Fruit fly (Drosophila melanogaster) whole organism, prepupa: Measurements from ENCODE around the gene Ccz1.
A peak's percentile ranks its signal among the peaks of the same experiment; 100 is the strongest.

Experiments
- CG10631 ChIP-seq: fragments of 200-800 bp; sonication (Bioruptor generic); optimal IDR thresholded peaks from 2 replicates; lab custom pipeline; 2016; ENCODE audit warnings: missing biosample characterization, missing genetic modification characterization
- CG11294 ChIP-seq: fragments of 200-800 bp; sonication (Bioruptor generic); IDR thresholded peaks from 2 replicates; pipeline ENCODE4 v1.3.6; 2022; ENCODE audit warnings: missing biosample characterization, missing genetic modification characterization
- CG11762 ChIP-seq: fragments of 200-800 bp; sonication (Bioruptor generic); optimal IDR thresholded peaks from 3 replicates; lab custom pipeline; 2016; ENCODE audit warnings: missing biosample characterization, missing genetic modification characterization; ENCODE audit not compliant: insufficient read depth
- CG11902 ChIP-seq: fragments of 200-800 bp; sonication (Bioruptor generic); optimal IDR thresholded peaks from 3 replicates; lab custom pipeline; 2016; ENCODE audit warnings: missing biosample characterization, missing genetic modification characterization
- CG3032 ChIP-seq: fragments of 200-800 bp; optimal IDR thresholded peaks from 2 replicates; lab custom pipeline; 2019; ENCODE audit warnings: missing biosample characterization, mild to moderate bottlenecking, missing genetic modification characterization, moderate library complexity
- CG32006 ChIP-seq: fragments of 200-800 bp; sonication (Bioruptor generic); optimal IDR thresholded peaks from 3 replicates; lab custom pipeline; 2017; ENCODE audit warnings: missing biosample characterization, mild to moderate bottlenecking, missing genetic modification characterization
- CG34406 ChIP-seq: fragments of 200-800 bp; sonication (Bioruptor generic); optimal IDR thresholded peaks from 3 replicates; lab custom pipeline; 2016; ENCODE audit warnings: missing biosample characterization, missing genetic modification characterization
- CG3919 ChIP-seq: fragments of 200-800 bp; sonication (Bioruptor generic); optimal IDR thresholded peaks from 3 replicates; lab custom pipeline; 2016; ENCODE audit warnings: missing biosample characterization, missing genetic modification characterization
- CG4318 ChIP-seq: fragments of 200-800 bp; sonication (Bioruptor generic); optimal IDR thresholded peaks from 3 replicates; lab custom pipeline; 2017; ENCODE audit warnings: missing biosample characterization, mild to moderate bottlenecking, missing genetic modification characterization
- CG6163 ChIP-seq: fragments of 200-800 bp; sonication (Bioruptor generic); IDR thresholded peaks from 3 replicates; pipeline ENCODE4 v1.3.6; 2022; ENCODE audit warnings: missing biosample characterization, missing genetic modification characterization
- CG6276 ChIP-seq: fragments of 200-800 bp; sonication (Bioruptor generic); optimal IDR thresholded peaks from 2 replicates; lab custom pipeline; 2017; ENCODE audit warnings: missing biosample characterization, mild to moderate bottlenecking, missing genetic modification characterization
- CG6792 ChIP-seq: fragments of 200-800 bp; sonication (Bioruptor generic); optimal IDR thresholded peaks from 3 replicates; lab custom pipeline; 2016; ENCODE audit warnings: missing biosample characterization, missing genetic modification characterization
- CG6808 ChIP-seq: fragments of 200-800 bp; sonication (Bioruptor generic); optimal IDR thresholded peaks from 3 replicates; lab custom pipeline; 2017; ENCODE audit warnings: missing biosample characterization, missing genetic modification characterization, mild to moderate bottlenecking, moderate library complexity, missing genetic modification reagents
- CG6854 ChIP-seq: fragments of 200-800 bp; sonication (Bioruptor generic); optimal IDR thresholded peaks from 2 replicates; lab custom pipeline; 2017; ENCODE audit warnings: missing biosample characterization, mild to moderate bottlenecking, missing genetic modification characterization
- CG7368 ChIP-seq: fragments of 200-800 bp; sonication (Bioruptor generic); optimal IDR thresholded peaks from 3 replicates; lab custom pipeline; 2016; ENCODE audit warnings: missing biosample characterization, missing genetic modification characterization
- CG8319 ChIP-seq: fragments of 200-800 bp; sonication (Bioruptor generic); optimal IDR thresholded peaks from 3 replicates; lab custom pipeline; 2016; ENCODE audit warnings: missing biosample characterization, missing genetic modification characterization
- CG8632 ChIP-seq: fragments of 200-800 bp; sonication (Bioruptor generic); optimal IDR thresholded peaks from 3 replicates; lab custom pipeline; 2016; ENCODE audit warnings: missing biosample characterization, missing genetic modification characterization
- CG9139 ChIP-seq: fragments of 200-800 bp; sonication (Bioruptor generic); optimal IDR thresholded peaks from 3 replicates; lab custom pipeline; 2017; ENCODE audit warnings: missing biosample characterization, mild to moderate bottlenecking, missing genetic modification characterization
- Eip75B ChIP-seq: fragments of 200-800 bp; sonication (Bioruptor generic); optimal IDR thresholded peaks from 3 replicates; lab custom pipeline; 2016; ENCODE audit warnings: missing biosample characterization, missing genetic modification characterization
- Eip93F ChIP-seq: fragments of 200-800 bp; sonication (Bioruptor generic); optimal IDR thresholded peaks from 2 replicates; lab custom pipeline; 2016; ENCODE audit warnings: missing biosample characterization, mild to moderate bottlenecking, missing genetic modification characterization
- Ets96B ChIP-seq: fragments of 200-800 bp; optimal IDR thresholded peaks from 2 replicates; lab custom pipeline; 2019; ENCODE audit warnings: missing biosample characterization, mild to moderate bottlenecking, missing genetic modification characterization, moderate library complexity
- Gug ChIP-seq: fragments of 200-800 bp; sonication (Bioruptor generic); IDR thresholded peaks from 2 replicates; pipeline ENCODE4 v1.3.6; 2022; ENCODE audit warnings: missing biosample characterization, missing genetic modification characterization
- Hr39 ChIP-seq: fragments of 200-800 bp; sonication (Bioruptor generic); optimal IDR thresholded peaks from 2 replicates; lab custom pipeline; 2016; ENCODE audit warnings: missing biosample characterization, missing genetic modification characterization
- Met ChIP-seq: fragments of 200-800 bp; sonication (Bioruptor generic); optimal IDR thresholded peaks from 3 replicates; lab custom pipeline; 2016; ENCODE audit warnings: missing biosample characterization, missing genetic modification characterization
- Sox102F ChIP-seq: fragments of 200-800 bp; sonication (Bioruptor generic); optimal IDR thresholded peaks from 2 replicates; lab custom pipeline; 2016; ENCODE audit warnings: missing biosample characterization, mild to moderate bottlenecking, missing genetic modification characterization
- Sox14 ChIP-seq: fragments of 200-800 bp; sonication (Bioruptor generic); optimal IDR thresholded peaks from 3 replicates; lab custom pipeline; 2016; ENCODE audit warnings: missing biosample characterization, missing genetic modification characterization
- Sox15 ChIP-seq: fragments of 200-800 bp; sonication (Bioruptor generic); optimal IDR thresholded peaks from 3 replicates; lab custom pipeline; 2016; ENCODE audit warnings: missing biosample characterization, missing genetic modification characterization
- achi ChIP-seq: fragments of 200-800 bp; sonication (Bioruptor generic); optimal IDR thresholded peaks from 3 replicates; lab custom pipeline; 2016; ENCODE audit warnings: missing biosample characterization, missing genetic modification characterization
- cyc ChIP-seq: fragments of 200-800 bp; sonication (Bioruptor generic); optimal IDR thresholded peaks from 3 replicates; lab custom pipeline; 2016; ENCODE audit warnings: missing biosample characterization, missing genetic modification characterization
- dac ChIP-seq: fragments of 200-800 bp; sonication (Bioruptor generic); optimal IDR thresholded peaks from 2 replicates; lab custom pipeline; 2017; ENCODE audit warnings: missing biosample characterization, mild to moderate bottlenecking, missing genetic modification characterization
- dsx ChIP-seq: fragments of 200-800 bp; optimal IDR thresholded peaks from 3 replicates; lab custom pipeline; 2019; ENCODE audit warnings: missing biosample characterization, mild to moderate bottlenecking, missing genetic modification characterization, moderate library complexity; ENCODE audit not compliant: poor library complexity, severe bottlenecking
- eg ChIP-seq: fragments of 200-800 bp; sonication (Bioruptor generic); IDR thresholded peaks from 3 replicates; pipeline ENCODE4 v1.3.6; 2022; ENCODE audit warnings: missing biosample characterization, missing genetic modification characterization
- esn ChIP-seq: fragments of 200-800 bp; sonication (Bioruptor generic); optimal IDR thresholded peaks from 2 replicates; lab custom pipeline; 2016; ENCODE audit warnings: missing biosample characterization, mild to moderate bottlenecking, missing genetic modification characterization, moderate library complexity
- fd85E ChIP-seq: fragments of 200-800 bp; sonication (Bioruptor generic); optimal IDR thresholded peaks from 3 replicates; lab custom pipeline; 2016; ENCODE audit warnings: missing biosample characterization, missing genetic modification characterization
- lz ChIP-seq: fragments of 200-800 bp; sonication (Bioruptor generic); optimal IDR thresholded peaks from 3 replicates; lab custom pipeline; 2016; ENCODE audit warnings: missing biosample characterization, missing genetic modification characterization
- net ChIP-seq: fragments of 200-800 bp; sonication (Bioruptor generic); optimal IDR thresholded peaks from 3 replicates; lab custom pipeline; 2016; ENCODE audit warnings: missing biosample characterization, missing genetic modification characterization
- pdm3 ChIP-seq: fragments of 200-800 bp; sonication (Bioruptor generic); optimal IDR thresholded peaks from 3 replicates; lab custom pipeline; 2016; ENCODE audit warnings: missing biosample characterization, missing genetic modification characterization
- spab ChIP-seq: fragments of 200-800 bp; sonication (Bioruptor generic); optimal IDR thresholded peaks from 2 replicates; lab custom pipeline; 2017; ENCODE audit warnings: missing biosample characterization, mild to moderate bottlenecking, missing genetic modification characterization, missing genetic modification reagents
- svp ChIP-seq: fragments of 200-800 bp; sonication (Bioruptor generic); peaks from one replicate; lab custom pipeline; 2016; ENCODE audit warnings: missing biosample characterization, missing genetic modification characterization
- topi ChIP-seq: fragments of 200-800 bp; sonication (Bioruptor generic); optimal IDR thresholded peaks from 3 replicates; lab custom pipeline; 2016; ENCODE audit warnings: missing biosample characterization, missing genetic modification characterization

Gene Ccz1

DNA sequence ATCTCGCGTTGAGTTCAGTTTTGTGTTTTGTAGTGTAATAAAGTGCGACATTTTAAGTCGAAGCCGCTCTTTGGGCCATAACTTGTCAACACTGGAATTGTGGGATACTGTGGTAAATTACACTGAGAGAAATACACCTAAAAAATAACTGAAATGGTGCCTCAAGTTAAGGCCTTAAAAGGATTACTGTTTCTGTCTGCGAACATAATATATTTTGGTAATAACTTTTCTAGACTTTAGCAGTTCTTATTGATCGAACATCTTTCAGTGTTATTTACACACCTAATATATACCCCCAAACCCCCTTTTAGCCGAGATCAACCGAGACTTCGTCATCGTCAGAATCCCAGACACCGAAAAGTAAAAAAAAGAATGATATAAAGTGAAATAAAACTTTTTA, 47.1 kb downstream of the Ccz1 start (continued):
- TF ChIP-seq dac (no peak), CG6792 (GFP tag; lab: Kevin White, UChicago) (peak; percentile 47), pdm3 (GFP tag; lab: Kevin White, UChicago) (peak; percentile 44), CG3032 (peak; percentile 56), CG6276 (GFP tag; lab: Kevin White, UChicago) (no peak), Gug (GFP tag; lab: Robert Waterston, UW) (no peak), svp (GFP tag; lab: Kevin White, UChicago) (no peak), Eip93F (GFP tag; lab: Kevin White, UChicago) (no peak), CG8319 (GFP tag; lab: Kevin White, UChicago) (peak; percentile 39), Sox14 (peak; percentile 21), eg (GFP tag; lab: Robert Waterston, UW) (no peak), fd85E (GFP tag; lab: Kevin White, UChicago) (no peak), topi (GFP tag; lab: Kevin White, UChicago) (peak; percentile 50), net (GFP tag; lab: Kevin White, UChicago) (no peak)
- TF ChIP-seq, all 60 proteins: peak for 37

DNA sequence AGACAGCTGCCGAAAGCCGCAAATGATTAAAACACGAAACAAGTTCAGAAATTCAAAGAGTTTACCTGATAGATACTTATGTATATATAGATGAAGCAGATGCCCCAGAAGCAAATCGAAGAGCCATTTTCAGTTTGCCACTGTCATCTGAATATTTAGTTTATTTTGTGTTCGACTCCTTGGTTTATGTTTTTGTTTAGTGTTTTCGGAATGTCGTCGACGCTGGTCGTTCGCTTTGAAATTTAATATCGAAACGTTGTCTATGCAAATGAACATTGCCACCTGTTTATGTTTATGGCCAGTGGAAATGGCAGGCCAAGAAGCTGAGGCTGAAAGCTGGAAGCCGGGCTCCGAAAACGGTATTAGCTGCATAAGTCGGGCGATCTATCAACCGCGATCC, 47.9 kb downstream of the Ccz1 start:
- TF ChIP-seq CG8319 (GFP tag; lab: Kevin White, UChicago) (no peak), CG8632 (GFP tag; lab: Kevin White, UChicago) (no peak), CG3919 (GFP tag; lab: Kevin White, UChicago) (no peak), CG7368 (GFP tag; lab: Kevin White, UChicago) (no peak), CG11762 (no peak), cyc (GFP tag; lab: Kevin White, UChicago) (no peak), dsx (GFP tag; lab: Kevin White, UChicago) (no peak), CG32006 (GFP tag; lab: Kevin White, UChicago) (no peak), Gug (GFP tag; lab: Robert Waterston, UW) (no peak), Eip75B (GFP tag; lab: Kevin White, UChicago) (no peak), Sox15 (GFP tag; lab: Kevin White, UChicago) (no peak), CG3032 (no peak), CG34406 (no peak), CG6808 (GFP tag; lab: Kevin White, UChicago) (no peak), CG6792 (GFP tag; lab: Kevin White, UChicago) (no peak), fd85E (GFP tag; lab: Kevin White, UChicago) (no peak), Hr39 (GFP tag; lab: Kevin White, UChicago) (no peak), lz (no peak), CG10631 (no peak), eg (GFP tag; lab: Robert Waterston, UW) (no peak)

DNA sequence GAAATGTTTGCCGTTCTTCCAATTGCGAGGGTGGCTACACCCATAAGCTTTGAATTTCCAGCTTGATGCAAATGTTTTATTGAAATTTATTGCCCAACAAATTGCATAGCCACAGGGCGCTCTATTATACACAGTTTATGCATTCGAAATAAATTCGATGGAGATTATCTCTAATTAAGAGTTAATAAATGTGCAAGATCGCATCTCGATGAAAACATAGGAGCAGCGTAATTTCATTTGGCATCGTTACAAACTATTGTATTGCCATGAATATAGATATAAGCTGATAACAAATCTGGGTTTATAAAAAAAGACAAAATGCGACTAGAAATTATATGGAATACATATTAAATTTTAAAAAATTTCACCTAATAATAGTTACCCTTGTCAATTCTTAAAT, 48.5 kb downstream of the Ccz1 start:
- TF ChIP-seq CG6163 (GFP tag; lab: Robert Waterston, UW) (no peak), CG11762 (no peak), spab (GFP tag; lab: Kevin White, UChicago) (no peak), fd85E (GFP tag; lab: Kevin White, UChicago) (no peak), CG11902 (GFP tag; lab: Kevin White, UChicago) (no peak), CG4318 (no peak), CG10631 (no peak), achi (no peak), esn (GFP tag; lab: Kevin White, UChicago) (no peak), Ets96B (tag; lab: Kevin White, UChicago) (no peak), CG9139 (GFP tag; lab: Kevin White, UChicago) (no peak), Sox102F (GFP tag; lab: Kevin White, UChicago) (no peak), CG11294 (GFP tag; lab: Robert Waterston, UW) (no peak), pdm3 (GFP tag; lab: Kevin White, UChicago) (no peak), Met (no peak), CG6854 (GFP tag; lab: Kevin White, UChicago) (no peak), Hr39 (GFP tag; lab: Kevin White, UChicago) (no peak)
